Worm (Caenorhabditis elegans) whole organism, L3 larva: Measurements from ENCODE around the gene sdhd-1.
A peak's percentile ranks its signal among the peaks of the same experiment; 100 is the strongest.

Experiments used
- R02D3.7 ChIP-seq: fragments of 150-350 bp; optimal IDR thresholded peaks from 2 replicates; lab custom pipeline; 2014; ENCODE audit warnings: missing biosample characterization, missing genetic modification characterization
- ZK546.5 ChIP-seq: sonication (generic microtip); optimal IDR thresholded peaks from 2 replicates; lab custom pipeline; 2017; ENCODE audit warnings: missing biosample characterization, missing genetic modification characterization
- aly-2 ChIP-seq: fragments of 150-350 bp; optimal IDR thresholded peaks from 2 replicates; lab custom pipeline; 2014; ENCODE audit warnings: missing biosample characterization, missing genetic modification characterization
- ceh-16 ChIP-seq: sonication (generic microtip); optimal IDR thresholded peaks from 2 replicates; lab custom pipeline; 2017; ENCODE audit warnings: missing biosample characterization, missing genetic modification characterization
- ceh-9 ChIP-seq: sonication (generic microtip); optimal IDR thresholded peaks from 2 replicates; lab custom pipeline; 2018; ENCODE audit warnings: missing biosample characterization, missing genetic modification characterization
- daf-12 ChIP-seq: fragments of 150-350 bp; optimal IDR thresholded peaks from 2 replicates; lab custom pipeline; 2014; ENCODE audit warnings: missing biosample characterization, missing genetic modification reagents, missing genetic modification characterization
- egl-27 ChIP-seq: sonication (generic microtip); optimal IDR thresholded peaks from 4 replicates; lab custom pipeline; 2017; ENCODE audit warnings: missing biosample characterization, missing genetic modification reagents, missing genetic modification characterization
- egl-5 ChIP-seq: fragments of 150-350 bp; optimal IDR thresholded peaks from 2 replicates; lab custom pipeline; 2017; ENCODE audit warnings: missing biosample characterization, missing genetic modification reagents, missing genetic modification characterization, inconsistent platforms
- elt-1 ChIP-seq: fragments of 150-350 bp; optimal IDR thresholded peaks from 2 replicates; lab custom pipeline; 2014; ENCODE audit warnings: missing biosample characterization, missing genetic modification characterization
- elt-2 ChIP-seq: sonication (generic microtip); optimal IDR thresholded peaks from 2 replicates; lab custom pipeline; 2016; ENCODE audit warnings: missing genetic modification reagents, mild to moderate bottlenecking, missing genetic modification characterization, missing compliant biosample characterization
- eor-1 ChIP-seq, 2 experiments: fragments of 150-350 bp; optimal IDR thresholded peaks; 2 replicates each; lab custom pipeline; 2014 to 2018; ENCODE audit warnings: missing biosample characterization in 2 of 2, missing genetic modification characterization in 2 of 2
- fkh-10 ChIP-seq: sonication (generic microtip); optimal IDR thresholded peaks from 2 replicates; lab custom pipeline; 2017; ENCODE audit warnings: missing biosample characterization, missing genetic modification reagents, missing genetic modification characterization
- fkh-2 ChIP-seq: fragments of 150-350 bp; optimal IDR thresholded peaks from 2 replicates; lab custom pipeline; 2014; ENCODE audit warnings: missing biosample characterization, missing genetic modification reagents, missing genetic modification characterization
- fos-1 ChIP-seq: fragments of 150-350 bp; optimal IDR thresholded peaks from 2 replicates; lab custom pipeline; 2014; ENCODE audit warnings: missing biosample characterization, missing genetic modification characterization
- hmg-11 ChIP-seq: sonication (generic microtip); optimal IDR thresholded peaks from 2 replicates; lab custom pipeline; 2016; ENCODE audit warnings: missing genetic modification characterization, missing compliant biosample characterization
- jun-1 ChIP-seq: fragments of 150-350 bp; optimal IDR thresholded peaks from 2 replicates; lab custom pipeline; 2014; ENCODE audit warnings: missing biosample characterization, missing genetic modification reagents, missing genetic modification characterization
- lin-15B ChIP-seq: fragments of 150-350 bp; optimal IDR thresholded peaks from 2 replicates; lab custom pipeline; 2014; ENCODE audit warnings: missing biosample characterization, missing genetic modification characterization
- lin-39 ChIP-seq: fragments of 150-350 bp; optimal IDR thresholded peaks from 2 replicates; lab custom pipeline; 2018; ENCODE audit warnings: missing biosample characterization, missing genetic modification reagents, missing genetic modification characterization
- lsy-12 ChIP-seq: sonication (generic microtip); optimal IDR thresholded peaks from 2 replicates; lab custom pipeline; 2016; ENCODE audit warnings: mild to moderate bottlenecking, missing genetic modification characterization, missing compliant biosample characterization
- mdl-1 ChIP-seq: fragments of 150-350 bp; optimal IDR thresholded peaks from 2 replicates; lab custom pipeline; 2014; ENCODE audit warnings: missing biosample characterization, missing genetic modification characterization
- nfya-1 ChIP-seq: sonication (generic microtip); optimal IDR thresholded peaks from 2 replicates; lab custom pipeline; 2017; ENCODE audit warnings: missing genetic modification characterization, mild to moderate bottlenecking, missing compliant biosample characterization, antibody characterized with exemption, moderate library complexity; ENCODE audit not compliant: insufficient read depth
- nhr-12 ChIP-seq: fragments of 150-350 bp; optimal IDR thresholded peaks from 2 replicates; lab custom pipeline; 2014; ENCODE audit warnings: missing biosample characterization, missing genetic modification characterization
- nhr-23 ChIP-seq: fragments of 150-350 bp; optimal IDR thresholded peaks from 2 replicates; lab custom pipeline; 2014; ENCODE audit warnings: missing biosample characterization, missing genetic modification reagents, missing genetic modification characterization
- nhr-237 ChIP-seq: fragments of 150-350 bp; optimal IDR thresholded peaks from 2 replicates; lab custom pipeline; 2014; ENCODE audit warnings: missing biosample characterization, missing genetic modification characterization
- nhr-25 ChIP-seq: sonication (generic microtip); optimal IDR thresholded peaks from 2 replicates; lab custom pipeline; 2017; ENCODE audit warnings: missing biosample characterization, missing genetic modification characterization
- nhr-28 ChIP-seq: fragments of 150-350 bp; optimal IDR thresholded peaks from 2 replicates; lab custom pipeline; 2014; ENCODE audit warnings: missing biosample characterization, missing genetic modification characterization
- nhr-43 ChIP-seq: sonication (generic microtip); optimal IDR thresholded peaks from 2 replicates; lab custom pipeline; 2016; ENCODE audit warnings: mild to moderate bottlenecking, missing genetic modification characterization, missing compliant biosample characterization; ENCODE audit not compliant: poor library complexity, severe bottlenecking
- nhr-76 ChIP-seq: fragments of 150-350 bp; sonication (generic microtip); optimal IDR thresholded peaks from 5 replicates; lab custom pipeline; 2014; ENCODE audit warnings: missing biosample characterization, missing genetic modification characterization
- pha-4 ChIP-seq: fragments of 150-350 bp; optimal IDR thresholded peaks from 2 replicates; lab custom pipeline; 2014; ENCODE audit warnings: missing biosample characterization, missing genetic modification reagents, missing genetic modification characterization
- sea-2 ChIP-seq: fragments of 150-350 bp; sonication (generic microtip); optimal IDR thresholded peaks from 4 replicates; lab custom pipeline; 2014; ENCODE audit warnings: missing biosample characterization, missing genetic modification reagents, missing genetic modification characterization
- skn-1 ChIP-seq: fragments of 150-350 bp; optimal IDR thresholded peaks from 2 replicates; lab custom pipeline; 2014; ENCODE audit warnings: missing biosample characterization, missing genetic modification characterization
- snpc-4 ChIP-seq: fragments of 150-350 bp; optimal IDR thresholded peaks from 2 replicates; lab custom pipeline; 2014; ENCODE audit warnings: missing biosample characterization, missing genetic modification characterization
- tbx-2 ChIP-seq: sonication (generic microtip); optimal IDR thresholded peaks from 2 replicates; lab custom pipeline; 2016; ENCODE audit warnings: mild to moderate bottlenecking, missing genetic modification characterization, missing compliant biosample characterization
- unc-62 ChIP-seq: fragments of 150-350 bp; sonication (generic microtip); optimal IDR thresholded peaks from 4 replicates; lab custom pipeline; 2014; ENCODE audit warnings: missing biosample characterization, missing genetic modification reagents, missing genetic modification characterization
- zag-1 ChIP-seq: fragments of 150-350 bp; optimal IDR thresholded peaks from 2 replicates; lab custom pipeline; 2014; ENCODE audit warnings: missing biosample characterization, missing genetic modification characterization
- ztf-11 ChIP-seq: fragments of 150-350 bp; optimal IDR thresholded peaks from 2 replicates; lab custom pipeline; 2014; ENCODE audit warnings: missing biosample characterization, missing genetic modification characterization

Gene sdhd-1

DNA sequence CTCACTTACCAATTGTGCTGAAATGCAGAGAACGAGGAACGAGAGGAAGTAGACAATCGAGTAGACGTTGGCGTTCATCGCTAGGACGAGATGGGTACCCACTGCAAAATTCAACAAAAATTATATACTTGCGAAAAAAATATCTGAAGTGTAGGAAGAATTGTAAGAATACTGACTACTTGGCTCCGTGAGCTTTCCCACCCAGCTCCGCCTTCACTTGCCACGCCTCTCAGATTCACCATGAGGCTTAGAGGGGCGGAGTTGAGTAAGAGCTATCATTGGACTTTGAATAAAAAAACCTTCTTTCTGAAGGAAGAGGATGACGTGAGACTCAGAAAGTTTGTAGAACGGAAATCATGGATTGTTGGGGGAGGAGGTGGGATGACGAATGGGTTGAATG, 19.4 kb downstream of the sdhd-1 start, which contains the start of gene nlp-18:
Gene nlp-18 (minus strand): TSS at position 101 of the 400 bp plus-strand sequence.
- TF ChIP-seq elt-2 (no peak), tbx-2 (no peak), snpc-4 (tag; lab: Kevin White, UChicago) (no peak)

DNA sequence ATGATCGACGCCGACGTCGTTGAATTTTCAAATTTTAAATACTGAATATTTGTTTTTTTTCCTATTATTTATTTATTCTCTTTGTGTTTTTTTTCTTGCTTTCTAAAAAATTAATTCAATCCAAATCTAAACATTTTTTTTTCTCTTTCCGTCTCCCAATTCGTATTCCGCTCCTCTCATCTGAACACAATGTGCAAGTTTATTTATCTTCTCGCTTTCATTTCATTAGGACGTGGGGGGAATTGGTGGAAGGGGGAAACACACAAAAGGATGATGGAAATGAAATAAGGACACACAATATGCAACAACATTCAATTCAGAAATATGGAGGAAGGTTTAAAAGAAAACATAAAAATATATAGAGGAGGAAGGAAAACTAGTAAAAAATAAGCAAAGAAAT, 21.9 kb downstream of the sdhd-1 start:
- no peak for TF ChIP-seq unc-62 (GFP tag; lab: Kevin White, UChicago)
- no peak for TF ChIP-seq skn-1
- no peak for TF ChIP-seq ZK546.5
- TF ChIP-seq nhr-237 (tag; lab: Kevin White, UChicago): no peak
- TF ChIP-seq egl-5: no peak
- no peak for TF ChIP-seq pha-4 (tag; lab: Kevin White, UChicago)
- TF ChIP-seq, all 47 proteins: peak for 0

DNA sequence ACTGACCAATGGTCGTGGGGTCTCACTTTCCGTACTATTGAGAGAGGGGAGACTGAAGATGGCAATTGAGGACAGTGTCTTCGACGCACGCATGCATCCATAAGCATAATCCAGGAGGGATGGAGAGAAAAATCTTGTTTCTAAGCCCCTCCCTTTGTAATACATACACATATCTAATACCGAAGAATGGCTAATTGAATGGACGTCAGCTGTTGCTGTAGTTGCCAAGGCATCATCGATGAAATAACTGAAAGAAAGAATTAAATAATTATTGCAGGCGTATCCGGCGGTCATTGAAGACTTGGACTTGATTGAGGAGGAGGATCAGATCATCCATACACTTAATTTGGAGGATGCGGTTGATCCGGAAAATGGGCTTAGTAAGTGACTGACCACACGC, 24.1 kb downstream of the sdhd-1 start, which contains the start of gene F33A8.7:
Gene F33A8.7 (minus strand): TSS at position 101 of the 400 bp plus-strand sequence.
- no peak for TF ChIP-seq ceh-16 (tag; lab: Kevin White, UChicago)
- TF ChIP-seq fos-1 (tag; lab: Kevin White, UChicago): no peak
- TF ChIP-seq fkh-10: no peak
- no peak for TF ChIP-seq aly-2 (tag; lab: Kevin White, UChicago)
- no peak for TF ChIP-seq nfya-1 (tag; lab: Kevin White, UChicago)
- TF ChIP-seq ceh-9 (tag; lab: Kevin White, UChicago): no peak
- no peak for TF ChIP-seq nhr-28 (tag; lab: Kevin White, UChicago)
- TF ChIP-seq ztf-11 (tag; lab: Kevin White, UChicago): no peak

DNA sequence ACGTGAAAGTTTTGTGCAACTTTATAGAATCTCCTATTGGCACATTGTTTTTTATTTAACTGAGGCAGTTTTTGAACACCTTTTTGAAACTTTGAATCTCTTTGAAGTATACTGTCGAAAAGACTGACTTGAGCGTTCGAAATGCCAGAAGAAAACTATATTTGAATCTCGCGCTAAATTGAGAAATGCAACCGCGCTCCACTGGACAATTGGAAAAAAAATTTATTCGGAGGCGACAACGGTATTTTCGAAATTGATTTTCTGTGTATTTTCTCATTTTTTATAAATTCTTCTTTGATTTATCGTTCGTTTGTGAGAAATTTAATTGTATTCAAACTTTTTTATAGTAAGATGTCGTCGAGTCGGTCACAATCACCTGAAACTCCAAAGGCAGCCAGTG, 27.7 kb downstream of the sdhd-1 start, which contains the start of gene let-858:
Gene let-858 (plus strand): TSS at position 348 of the 400 bp plus-strand sequence.
- peak; percentile 24 for TF ChIP-seq nhr-43 (tag; lab: Kevin White, UChicago)
- no peak for TF ChIP-seq unc-62 (GFP tag; lab: Kevin White, UChicago)
- peak; percentile 42 for TF ChIP-seq hmg-11 (tag; lab: Kevin White, UChicago)
- TF ChIP-seq lsy-12 (tag; lab: Kevin White, UChicago): no peak
- TF ChIP-seq jun-1 (tag; lab: Kevin White, UChicago): no peak
- TF ChIP-seq egl-5: peak; percentile 22
- peak; percentile 54 for TF ChIP-seq lin-15B
- TF ChIP-seq sea-2 (GFP tag; lab: Kevin White, UChicago): no peak
- no peak for TF ChIP-seq ZK546.5
- TF ChIP-seq eor-1 (tag; optimal IDR thresholded peaks at IDR 0.05; lab: Kevin White, UChicago): no peak
- TF ChIP-seq elt-1 (tag; lab: Kevin White, UChicago): no peak
- TF ChIP-seq lin-39 (tag; lab: Kevin White, UChicago): peak; percentile 45
- no peak for TF ChIP-seq tbx-2
- TF ChIP-seq ceh-16 (tag; lab: Kevin White, UChicago): no peak
- TF ChIP-seq ztf-11 (tag; lab: Kevin White, UChicago): no peak
- no peak for TF ChIP-seq aly-2 (tag; lab: Kevin White, UChicago)
- TF ChIP-seq egl-27 (tag; lab: Kevin White, UChicago): no peak
- no peak for TF ChIP-seq nhr-76 (tag; lab: Kevin White, UChicago)
- peak; percentile 33 for TF ChIP-seq nhr-25 (tag; lab: Kevin White, UChicago)
- TF ChIP-seq snpc-4 (tag; lab: Kevin White, UChicago): peak; percentile 26
- TF ChIP-seq nfya-1 (tag; lab: Kevin White, UChicago): peak; percentile 67
- TF ChIP-seq nhr-12 (tag; lab: Kevin White, UChicago): no peak
- TF ChIP-seq R02D3.7 (tag; lab: Kevin White, UChicago): no peak
- TF ChIP-seq zag-1 (tag; lab: Kevin White, UChicago): no peak
- TF ChIP-seq nhr-23 (tag; lab: Kevin White, UChicago): peak; percentile 70
- TF ChIP-seq mdl-1 (tag; lab: Kevin White, UChicago): no peak
- no peak for TF ChIP-seq fos-1 (tag; lab: Kevin White, UChicago)

DNA sequence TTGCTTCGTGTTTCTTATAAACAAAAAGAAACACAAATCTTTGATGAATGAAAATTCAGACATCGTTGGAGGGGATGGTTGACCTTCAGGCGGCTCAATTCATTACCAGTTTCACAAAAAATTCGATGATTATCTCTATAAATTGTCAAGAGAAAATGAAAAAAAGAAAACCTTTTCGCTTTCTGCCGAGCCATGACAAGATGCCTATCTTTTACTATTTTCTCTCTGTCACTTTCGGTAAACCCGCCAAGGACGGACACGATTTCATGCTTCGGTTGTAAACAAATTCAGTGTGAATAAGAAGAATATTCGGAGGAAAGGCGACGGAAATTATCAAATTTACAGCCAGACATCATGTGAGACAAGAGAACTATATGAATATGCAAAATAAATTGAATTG, 29.0 kb downstream of the sdhd-1 start:
- TF ChIP-seq nhr-25 (tag; lab: Kevin White, UChicago): peak; percentile 59
- no peak for TF ChIP-seq fkh-2 (tag; lab: Kevin White, UChicago)
- TF ChIP-seq elt-1 (tag; lab: Kevin White, UChicago): peak; percentile 76
- no peak for TF ChIP-seq daf-12
